Fruit fly (Drosophila melanogaster) whole organism, prepupa: ENCODE data around the gene CG31207.

Source experiments
- Blimp-1 ChIP-seq: fragments of 200-800 bp; sonication (Bioruptor generic); optimal IDR thresholded peaks from 3 replicates; lab custom pipeline; 2017; ENCODE audit warnings: missing biosample characterization, missing genetic modification characterization, mild to moderate bottlenecking, moderate library complexity, missing genetic modification reagents
- CG10669 ChIP-seq: fragments of 200-800 bp; sonication (Bioruptor generic); optimal IDR thresholded peaks from 3 replicates; lab custom pipeline; 2018; ENCODE audit warnings: missing biosample characterization, mild to moderate bottlenecking, missing genetic modification characterization, moderate library complexity
- CG11762 ChIP-seq: fragments of 200-800 bp; sonication (Bioruptor generic); optimal IDR thresholded peaks from 3 replicates; lab custom pipeline; 2016; ENCODE audit warnings: missing biosample characterization, missing genetic modification characterization; ENCODE audit not compliant: insufficient read depth
- CG1621 ChIP-seq: fragments of 200-800 bp; sonication (Bioruptor generic); optimal IDR thresholded peaks from 3 replicates; lab custom pipeline; 2018; ENCODE audit warnings: missing biosample characterization, mild to moderate bottlenecking, missing genetic modification characterization
- CG16779 ChIP-seq: fragments of 200-800 bp; sonication (Bioruptor generic); optimal IDR thresholded peaks from 3 replicates; lab custom pipeline; 2017; ENCODE audit warnings: missing biosample characterization, mild to moderate bottlenecking, missing genetic modification characterization
- CG3032 ChIP-seq: fragments of 200-800 bp; optimal IDR thresholded peaks from 2 replicates; lab custom pipeline; 2019; ENCODE audit warnings: missing biosample characterization, mild to moderate bottlenecking, missing genetic modification characterization, moderate library complexity
- CG31627 ChIP-seq: fragments of 200-800 bp; sonication (Bioruptor generic); optimal IDR thresholded peaks from 3 replicates; lab custom pipeline; 2016; ENCODE audit warnings: missing biosample characterization, missing genetic modification characterization
- CG32006 ChIP-seq: fragments of 200-800 bp; sonication (Bioruptor generic); optimal IDR thresholded peaks from 3 replicates; lab custom pipeline; 2017; ENCODE audit warnings: missing biosample characterization, mild to moderate bottlenecking, missing genetic modification characterization
- CG3919 ChIP-seq: fragments of 200-800 bp; sonication (Bioruptor generic); optimal IDR thresholded peaks from 3 replicates; lab custom pipeline; 2016; ENCODE audit warnings: missing biosample characterization, missing genetic modification characterization
- CG6163 ChIP-seq: fragments of 200-800 bp; sonication (Bioruptor generic); IDR thresholded peaks from 3 replicates; pipeline ENCODE4 v1.3.6; 2022; ENCODE audit warnings: missing biosample characterization, missing genetic modification characterization
- CG6276 ChIP-seq: fragments of 200-800 bp; sonication (Bioruptor generic); optimal IDR thresholded peaks from 2 replicates; lab custom pipeline; 2017; ENCODE audit warnings: missing biosample characterization, mild to moderate bottlenecking, missing genetic modification characterization
- CG6854 ChIP-seq: fragments of 200-800 bp; sonication (Bioruptor generic); optimal IDR thresholded peaks from 2 replicates; lab custom pipeline; 2017; ENCODE audit warnings: missing biosample characterization, mild to moderate bottlenecking, missing genetic modification characterization
- CG8119 ChIP-seq: fragments of 200-800 bp; sonication (Bioruptor generic); IDR thresholded peaks from 3 replicates; pipeline ENCODE4 v1.3.6; 2022; ENCODE audit warnings: missing biosample characterization, missing genetic modification characterization
- CG8319 ChIP-seq: fragments of 200-800 bp; sonication (Bioruptor generic); optimal IDR thresholded peaks from 3 replicates; lab custom pipeline; 2016; ENCODE audit warnings: missing biosample characterization, missing genetic modification characterization
- Eip78C ChIP-seq: fragments of 200-800 bp; sonication (Bioruptor generic); peaks from one replicate; lab custom pipeline; 2016; ENCODE audit warnings: missing biosample characterization, missing genetic modification characterization
- Eip93F ChIP-seq: fragments of 200-800 bp; sonication (Bioruptor generic); optimal IDR thresholded peaks from 2 replicates; lab custom pipeline; 2016; ENCODE audit warnings: missing biosample characterization, mild to moderate bottlenecking, missing genetic modification characterization
- Ets96B ChIP-seq: fragments of 200-800 bp; optimal IDR thresholded peaks from 2 replicates; lab custom pipeline; 2019; ENCODE audit warnings: missing biosample characterization, mild to moderate bottlenecking, missing genetic modification characterization, moderate library complexity
- Gug ChIP-seq: fragments of 200-800 bp; sonication (Bioruptor generic); IDR thresholded peaks from 2 replicates; pipeline ENCODE4 v1.3.6; 2022; ENCODE audit warnings: missing biosample characterization, missing genetic modification characterization
- Hr39 ChIP-seq: fragments of 200-800 bp; sonication (Bioruptor generic); optimal IDR thresholded peaks from 2 replicates; lab custom pipeline; 2016; ENCODE audit warnings: missing biosample characterization, missing genetic modification characterization
- Hr4 ChIP-seq: fragments of 200-800 bp; sonication (Bioruptor generic); optimal IDR thresholded peaks from 3 replicates; lab custom pipeline; 2016; ENCODE audit warnings: missing biosample characterization, missing genetic modification characterization
- OdsH ChIP-seq: fragments of 200-800 bp; sonication (Bioruptor generic); optimal IDR thresholded peaks from 3 replicates; lab custom pipeline; 2016; ENCODE audit warnings: missing biosample characterization, missing genetic modification characterization
- Smox ChIP-seq: fragments of 200-800 bp; sonication (Bioruptor generic); optimal IDR thresholded peaks from 3 replicates; lab custom pipeline; 2016; ENCODE audit warnings: missing biosample characterization, missing genetic modification characterization
- Sox14 ChIP-seq: fragments of 200-800 bp; sonication (Bioruptor generic); optimal IDR thresholded peaks from 3 replicates; lab custom pipeline; 2016; ENCODE audit warnings: missing biosample characterization, missing genetic modification characterization
- Sox15 ChIP-seq: fragments of 200-800 bp; sonication (Bioruptor generic); optimal IDR thresholded peaks from 3 replicates; lab custom pipeline; 2016; ENCODE audit warnings: missing biosample characterization, missing genetic modification characterization
- achi ChIP-seq: fragments of 200-800 bp; sonication (Bioruptor generic); optimal IDR thresholded peaks from 3 replicates; lab custom pipeline; 2016; ENCODE audit warnings: missing biosample characterization, missing genetic modification characterization
- cyc ChIP-seq: fragments of 200-800 bp; sonication (Bioruptor generic); optimal IDR thresholded peaks from 3 replicates; lab custom pipeline; 2016; ENCODE audit warnings: missing biosample characterization, missing genetic modification characterization
- esn ChIP-seq: fragments of 200-800 bp; sonication (Bioruptor generic); optimal IDR thresholded peaks from 2 replicates; lab custom pipeline; 2016; ENCODE audit warnings: missing biosample characterization, mild to moderate bottlenecking, missing genetic modification characterization, moderate library complexity
- fd59A ChIP-seq: fragments of 200-800 bp; sonication (Bioruptor generic); optimal IDR thresholded peaks from 2 replicates; lab custom pipeline; 2017; ENCODE audit warnings: missing biosample characterization, mild to moderate bottlenecking, missing genetic modification characterization, missing genetic modification reagents
- fkh ChIP-seq: fragments of 200-800 bp; sonication (Bioruptor generic); optimal IDR thresholded peaks from 3 replicates; lab custom pipeline; 2017; ENCODE audit warnings: missing biosample characterization, mild to moderate bottlenecking, missing genetic modification characterization, moderate library complexity
- salr ChIP-seq, 2 experiments: fragments of 200-800 bp; sonication (Bioruptor generic); optimal IDR thresholded peaks; 3 replicates each; lab custom pipeline; 2016 to 2018; ENCODE audit warnings: missing biosample characterization in 2 of 2, missing genetic modification characterization in 2 of 2, mild to moderate bottlenecking in 1 of 2
- spab ChIP-seq: fragments of 200-800 bp; sonication (Bioruptor generic); optimal IDR thresholded peaks from 2 replicates; lab custom pipeline; 2017; ENCODE audit warnings: missing biosample characterization, mild to moderate bottlenecking, missing genetic modification characterization, missing genetic modification reagents
- ss ChIP-seq, 2 experiments: fragments of 200-800 bp; sonication (Bioruptor generic); optimal IDR thresholded peaks; 2 replicates in 1 of 2; 3 replicates in 1 of 2; lab custom pipeline; 2017 to 2018; ENCODE audit warnings: mild to moderate bottlenecking in 2 of 2, missing biosample characterization in 2 of 2, missing genetic modification characterization in 2 of 2, moderate library complexity in 1 of 2
- svp ChIP-seq: fragments of 200-800 bp; sonication (Bioruptor generic); peaks from one replicate; lab custom pipeline; 2016; ENCODE audit warnings: missing biosample characterization, missing genetic modification characterization
- vri ChIP-seq: fragments of 200-800 bp; sonication (Bioruptor generic); optimal IDR thresholded peaks from 3 replicates; lab custom pipeline; 2016; ENCODE audit warnings: missing biosample characterization, mild to moderate bottlenecking, missing genetic modification characterization

CG31207 gene

DNA sequence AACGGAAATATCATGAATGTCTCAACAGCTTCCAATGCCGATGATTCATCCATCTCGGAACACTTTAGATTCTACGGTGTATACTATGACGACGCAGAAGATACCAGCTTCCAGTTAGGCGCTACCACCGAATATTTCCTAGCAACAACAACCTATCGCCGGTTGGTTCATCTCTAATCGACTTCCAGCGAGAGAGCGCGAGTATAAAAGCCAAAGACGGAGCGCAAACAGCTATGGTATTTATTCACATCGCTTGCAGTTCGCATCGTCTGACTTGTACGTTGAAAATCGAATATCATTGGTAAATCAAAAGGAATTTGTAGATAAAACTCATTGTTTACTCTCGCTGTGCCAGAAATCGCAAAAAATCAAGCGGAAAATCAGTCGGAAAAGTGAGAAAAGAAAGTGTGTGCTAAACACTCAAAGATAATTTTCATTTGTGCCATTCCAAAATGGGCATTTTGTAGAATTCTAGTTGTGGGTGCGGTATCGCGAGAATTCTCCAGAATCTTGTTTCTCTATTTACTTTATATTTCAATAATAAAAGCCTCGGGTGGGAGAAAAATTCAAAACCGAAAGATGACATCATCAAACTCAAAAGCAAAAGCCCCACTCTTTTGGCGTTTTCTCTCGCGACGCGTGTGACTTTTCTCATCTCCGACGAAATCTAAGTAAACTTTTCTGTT is 18.3 kb upstream of the CG31207 start, which contains the start of gene AnxB9 (continued):
- TF ChIP-seq Hr39 (GFP tag; lab: Kevin White, UChicago) (no peak), Eip93F (GFP tag; lab: Kevin White, UChicago) (no peak), CG8119 (GFP tag; lab: Robert Waterston, UW) (peak; percentile 29; the same call in 1 of the 3 replicates), spab (no peak), fkh (peak; percentile 83), fd59A (no peak), CG6276 (GFP tag; lab: Kevin White, UChicago) (peak; percentile 33), CG6163 (GFP tag; lab: Robert Waterston, UW) (peak; percentile 44; the same call in 2 of the 3 replicates), CG16779 (tag; lab: Kevin White, UChicago) (peak; percentile 65), Smox (GFP tag; lab: Kevin White, UChicago) (no peak), CG3032 (peak; percentile 41), Sox14 (peak; percentile 17), CG11762 (GFP tag; lab: Kevin White, UChicago) (no peak), Blimp-1 (GFP tag; lab: Kevin White, UChicago) (no peak), esn (GFP tag; lab: Kevin White, UChicago) (peak; percentile 60), salr (GFP tag; optimal IDR thresholded peaks at IDR 0.05; lab: Kevin White, UChicago) (no peak), CG3919 (GFP tag; lab: Kevin White, UChicago) (peak; percentile 42), CG10669 (GFP tag; lab: Kevin White, UChicago) (no peak), achi (GFP tag; lab: Kevin White, UChicago) (peak; percentile 36), Hr4 (GFP tag; lab: Kevin White, UChicago) (no peak), CG6854 (GFP tag; lab: Kevin White, UChicago) (peak; percentile 80)

DNA sequence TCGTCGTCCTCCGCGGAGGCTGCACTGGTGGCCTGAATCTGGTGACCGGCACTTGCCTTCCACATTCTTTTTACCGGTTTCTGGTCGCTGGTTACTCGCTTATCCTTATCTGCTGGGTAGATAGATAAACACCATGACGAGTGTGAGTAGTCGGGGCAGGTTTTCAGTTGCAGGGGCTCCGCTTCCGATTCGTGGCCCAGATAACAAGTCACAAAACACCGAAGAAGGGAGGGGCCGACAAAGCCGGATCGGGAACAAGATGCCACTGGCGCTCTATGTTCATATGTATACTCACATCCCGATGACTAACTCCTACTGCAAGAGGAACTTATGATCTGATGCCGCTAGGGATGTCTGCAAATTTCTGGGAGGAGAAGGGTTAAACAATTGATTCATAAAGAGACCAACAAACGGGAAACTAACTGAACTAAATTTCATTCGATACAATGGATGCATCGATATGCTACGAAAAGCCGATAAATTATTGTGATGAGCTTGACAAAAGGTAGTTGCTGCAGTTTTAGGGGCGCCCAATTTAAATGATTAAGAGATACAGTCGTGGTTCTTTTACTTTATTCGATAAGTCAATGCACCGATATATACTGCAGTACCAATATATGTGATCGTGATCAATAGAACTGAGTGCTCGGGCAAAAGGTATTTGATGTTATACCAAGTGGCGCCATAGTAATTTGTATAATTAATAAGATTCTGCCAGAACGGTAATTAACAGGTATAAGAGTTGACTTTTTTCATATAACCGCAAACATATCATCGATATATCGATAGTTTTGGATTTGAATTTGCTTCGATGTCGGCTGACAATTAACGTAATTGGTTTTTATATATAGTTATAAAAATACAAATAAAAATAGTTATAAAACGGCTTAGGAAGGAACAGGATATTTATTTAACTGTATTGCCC is 17.4 kb upstream of the CG31207 start, which contains the start of gene Cortactin:
TSS of gene Cortactin (minus strand) at position 472 of the 925 bp plus-strand sequence.
- TF ChIP-seq CG3032 (no peak), Sox15 (GFP tag; lab: Kevin White, UChicago) (no peak), fkh (no peak), Sox14 (peak; percentile 2), fd59A (no peak), CG1621 (no peak), svp (GFP tag; lab: Kevin White, UChicago) (peak; percentile 62), ss (GFP tag; optimal IDR thresholded peaks at IDR 0.05; lab: Kevin White, UChicago) (peak in 1 of 2 experiments; percentile 13), CG6854 (GFP tag; lab: Kevin White, UChicago) (no peak), cyc (no peak), CG8319 (GFP tag; lab: Kevin White, UChicago) (no peak), Eip78C (peak; percentile 15), CG3919 (GFP tag; lab: Kevin White, UChicago) (peak; percentile 1), Hr4 (GFP tag; lab: Kevin White, UChicago) (no peak), OdsH (GFP tag; lab: Kevin White, UChicago) (no peak)

DNA sequence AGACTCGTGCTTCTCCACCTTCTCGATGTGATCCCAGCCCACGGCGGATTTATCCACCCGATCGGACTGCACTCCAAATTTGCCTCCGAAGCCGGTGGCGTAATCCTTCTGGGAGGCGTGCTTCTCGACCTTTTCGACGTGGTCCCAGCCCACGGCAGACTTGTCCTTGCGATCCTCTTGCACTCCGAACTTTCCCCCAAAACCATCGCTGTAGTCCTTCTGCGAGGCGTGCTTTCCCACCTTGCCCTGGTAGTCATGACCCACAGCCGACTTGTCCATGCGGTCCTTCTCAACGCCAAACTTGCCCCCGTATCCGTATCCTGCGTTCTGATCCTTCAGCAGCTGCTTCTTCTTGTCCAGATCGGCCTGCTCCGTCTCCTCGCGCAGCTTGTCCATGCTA is 16.6 kb upstream of the CG31207 start:
- TF ChIP-seq CG6163 (GFP tag; lab: Robert Waterston, UW) (no peak), spab (no peak), Ets96B (no peak), Gug (GFP tag; lab: Robert Waterston, UW) (no peak), CG32006 (no peak), CG6276 (GFP tag; lab: Kevin White, UChicago) (no peak), Smox (GFP tag; lab: Kevin White, UChicago) (no peak), CG31627 (GFP tag; lab: Kevin White, UChicago) (no peak), CG11762 (GFP tag; lab: Kevin White, UChicago) (no peak), vri (GFP tag; lab: Kevin White, UChicago) (no peak)
